Fruit fly (Drosophila melanogaster): Measurements from ENCODE around the gene Zw10.
A peak's percentile ranks its signal among the peaks of the same experiment; 100 is the strongest.

The Zw10 gene

DNA sequence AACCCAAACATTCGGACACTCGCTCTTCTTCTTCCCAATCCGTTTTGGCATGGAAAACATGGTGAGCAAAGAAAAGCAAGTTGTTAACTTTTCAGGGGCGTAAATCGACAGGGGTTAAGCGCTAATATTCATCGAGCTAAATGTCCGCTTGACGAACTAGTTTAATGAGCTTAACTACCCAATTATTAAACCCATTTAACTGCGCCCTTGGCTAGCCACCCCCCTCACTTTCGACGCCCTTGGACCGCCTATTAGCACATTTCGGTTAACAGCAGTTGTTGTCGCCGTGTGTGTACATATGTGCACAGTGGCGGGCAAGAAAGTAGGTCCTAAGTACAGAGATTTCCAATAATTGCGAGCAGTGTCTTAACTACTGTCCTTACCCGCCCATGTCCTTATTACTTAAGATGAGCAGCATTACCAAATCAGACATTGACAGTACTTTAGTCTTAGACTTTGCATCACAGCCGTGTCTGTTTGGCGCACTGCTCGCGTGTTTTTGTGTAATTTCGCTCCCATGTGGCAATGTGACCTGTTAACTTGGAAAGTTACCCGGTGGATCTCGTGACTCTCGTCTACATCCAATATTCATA, 14.5 kb upstream of the Zw10 start (continued):
- TF ChIP-seq CG14050 (GFP tag; IDR thresholded peaks at IDR 0.05) (peak; percentile 86), sc (optimal IDR thresholded peaks at IDR 0.05) (no peak), sc (GFP tag; optimal IDR thresholded peaks at IDR 0.05) (peak; percentile 59), CG4617 (GFP tag; optimal IDR thresholded peaks at IDR 0.05; ENCODE audit: borderline replicate concordance) (peak; percentile 77), CG4854 (GFP tag; optimal IDR thresholded peaks at IDR 0.05) (peak; percentile 86), her (GFP tag; optimal IDR thresholded peaks at IDR 0.05) (peak; percentile 93), otp (GFP tag; IDR thresholded peaks at IDR 0.05) (peak; percentile 96), E2f2 (GFP tag; IDR thresholded peaks at IDR 0.05) (peak; percentile 67), rib (GFP tag; IDR thresholded peaks at IDR 0.05) (peak; percentile 96), Hmx (GFP tag; optimal IDR thresholded peaks at IDR 0.05) (peak; percentile 81), Dll (GFP tag; IDR thresholded peaks at IDR 0.05; ENCODE audit: partially characterized antibody) (no peak), Doc2 (GFP tag; IDR thresholded peaks at IDR 0.05) (peak; percentile 64), da (GFP tag; optimal IDR thresholded peaks at IDR 0.05) (peak; percentile 79), hbn (GFP tag; IDR thresholded peaks at IDR 0.05; ENCODE audit: partially characterized antibody) (no peak), CG17568 (GFP tag; optimal IDR thresholded peaks at IDR 0.05) (peak; percentile 65), MESR4 (GFP tag; optimal IDR thresholded peaks at IDR 0.05) (peak; percentile 32), unc-4 (GFP tag; IDR thresholded peaks at IDR 0.05; ENCODE audit: partially characterized antibody) (no peak), br (optimal IDR thresholded peaks at IDR 0.05) (no peak), CG17612 (GFP tag; IDR thresholded peaks at IDR 0.05) (peak; percentile 91), fru (optimal IDR thresholded peaks at IDR 0.05) (no peak), H2.0 (GFP tag; IDR thresholded peaks at IDR 0.05) (peak; percentile 90), ab (GFP tag; optimal IDR thresholded peaks at IDR 0.05) (peak; percentile 94), CG4424 (GFP tag; optimal IDR thresholded peaks at IDR 0.05) (peak; percentile 86), btn (GFP tag; optimal IDR thresholded peaks at IDR 0.05) (peak; percentile 74), sob (GFP tag; IDR thresholded peaks at IDR 0.05) (peak; percentile 95), CG7556 (GFP tag; optimal IDR thresholded peaks at IDR 0.05) (peak; percentile 91), lbe (GFP tag; optimal IDR thresholded peaks at IDR 0.05) (peak; percentile 91), CG8944 (GFP tag; optimal IDR thresholded peaks at IDR 0.05) (peak; percentile 93), crc (GFP tag; optimal IDR thresholded peaks at IDR 0.05) (peak; percentile 90), peb (GFP tag; IDR thresholded peaks at IDR 0.05) (peak; percentile 82), tll (GFP tag; optimal IDR thresholded peaks at IDR 0.05) (no peak), chn (GFP tag; optimal IDR thresholded peaks at IDR 0.05) (peak; percentile 87), sens (GFP tag) (peak; percentile 96), fd96Cb (tag; optimal IDR thresholded peaks at IDR 0.05) (peak; percentile 82), lilli (GFP tag; optimal IDR thresholded peaks at IDR 0.05) (peak; percentile 98), ERR (GFP tag; optimal IDR thresholded peaks at IDR 0.05) (peak; percentile 91), Med (GFP tag) (peak; percentile 100), Ets97D (GFP tag; optimal IDR thresholded peaks at IDR 0.05) (peak; percentile 73), ttk (GFP tag; IDR thresholded peaks at IDR 0.05) (peak; percentile 91), Oli (tag; optimal IDR thresholded peaks at IDR 0.05) (peak; percentile 86), p53 (GFP tag; optimal IDR thresholded peaks at IDR 0.05) (peak; percentile 85), lov (optimal IDR thresholded peaks at IDR 0.05) (no peak), lov (GFP tag; IDR thresholded peaks at IDR 0.05) (0 out of 3 replicates have a peak, but pooled peaks have one; percentile 58), CG7839 (tag; optimal IDR thresholded peaks at IDR 0.05) (peak; percentile 94), abd-A (tag; optimal IDR thresholded peaks at IDR 0.05) (peak; percentile 68), gfzf (GFP tag; optimal IDR thresholded peaks at IDR 0.05) (no peak), ro (GFP tag; IDR thresholded peaks at IDR 0.05) (peak; percentile 72; the same call in 1 of the 2 replicates), Nf-YC (tag; optimal IDR thresholded peaks at IDR 0.05) (peak; percentile 37), CG14965 (GFP tag; optimal IDR thresholded peaks at IDR 0.05; ENCODE audit: borderline replicate concordance) (peak; percentile 65), CG15696 (tag; optimal IDR thresholded peaks at IDR 0.05) (peak; percentile 52), Deaf1 (tag; optimal IDR thresholded peaks at IDR 0.05) (peak; percentile 57), Ptx1 (GFP tag; IDR thresholded peaks at IDR 0.05) (peak; percentile 95)
